Worm (Caenorhabditis elegans) whole organism, late embryonic: ENCODE measurements around the gene T21C9.6.

Experiments used
- C38D4.7 ChIP-seq: fragments of 200-800 bp; sonication (Bioruptor generic); optimal IDR thresholded peaks from 2 replicates; lab custom pipeline; 2018; ENCODE audit warnings: mild to moderate bottlenecking, missing genetic modification characterization, moderate library complexity, missing compliant biosample characterization
- K09A11.1 ChIP-seq: sonication (generic microtip); optimal IDR thresholded peaks from 2 replicates; lab custom pipeline; 2017; ENCODE audit warnings: antibody characterized with exemption, mild to moderate bottlenecking, missing genetic modification characterization, missing compliant biosample characterization; ENCODE audit not compliant: insufficient read depth
- ama-1 ChIP-seq: fragments of 150-350 bp; optimal IDR thresholded peaks from 2 replicates; lab custom pipeline; 2014
- ceh-18 ChIP-seq: sonication (generic microtip); optimal IDR thresholded peaks from 2 replicates; lab custom pipeline; 2016; ENCODE audit warnings: missing genetic modification characterization, missing compliant biosample characterization
- ceh-19 ChIP-seq: fragments of 200-800 bp; sonication (Bioruptor generic); optimal IDR thresholded peaks from 2 replicates; lab custom pipeline; 2018; ENCODE audit warnings: mild to moderate bottlenecking, missing genetic modification characterization, missing compliant biosample characterization
- ceh-24 ChIP-seq: sonication (generic microtip); optimal IDR thresholded peaks from 2 replicates; lab custom pipeline; 2016; ENCODE audit warnings: mild to moderate bottlenecking, missing genetic modification characterization, missing compliant biosample characterization
- dve-1 ChIP-seq: sonication (generic microtip); optimal IDR thresholded peaks from 2 replicates; lab custom pipeline; 2017; ENCODE audit warnings: antibody characterized with exemption, mild to moderate bottlenecking, missing genetic modification characterization, missing compliant biosample characterization
- ets-4 ChIP-seq: sonication (generic microtip); optimal IDR thresholded peaks from 2 replicates; lab custom pipeline; 2016; ENCODE audit warnings: missing genetic modification characterization, missing compliant biosample characterization
- nfya-1 ChIP-seq: sonication (generic microtip); optimal IDR thresholded peaks from 2 replicates; lab custom pipeline; 2017; ENCODE audit warnings: missing genetic modification characterization, mild to moderate bottlenecking, missing compliant biosample characterization, antibody characterized with exemption, moderate library complexity
- pha-4 ChIP-seq: fragments of 150-350 bp; optimal IDR thresholded peaks from 2 replicates; lab custom pipeline; 2018; ENCODE audit warnings: missing biosample characterization, missing genetic modification reagents, missing genetic modification characterization

- TF ChIP-seq ceh-24 (tag; lab: Kevin White, UChicago) (no peak), K09A11.1 (tag; lab: Kevin White, UChicago) (no peak), ama-1 (lab: Kevin White, UChicago) (no peak), ceh-18 (tag; lab: Kevin White, UChicago) (no peak), pha-4 (tag; lab: Kevin White, UChicago) (no peak), dve-1 (tag; lab: Kevin White, UChicago) (no peak), ceh-19 (GFP tag; lab: Kevin White, UChicago) (no peak), ets-4 (tag; lab: Kevin White, UChicago) (no peak), nfya-1 (tag; lab: Kevin White, UChicago) (no peak), C38D4.7 (GFP tag; lab: Kevin White, UChicago) (no peak)
Observed at ce11 chrV:10578226-10578625, 3.5 kb upstream of the T21C9.6 start, which contains the start of gene mics-1.
